Worm (Caenorhabditis elegans) whole organism, young adult: ENCODE data around the gene F36H5.12.

Experiments used
- ama-1 ChIP-seq, 3 experiments: fragments of 150-350 bp in 1 of 3; sonication (generic microtip) in 2 of 3; optimal IDR thresholded peaks; 2 replicates each; lab custom pipeline; 2014 to 2018; ENCODE audit warnings: missing biosample characterization in 2 of 3, missing genetic modification characterization in 2 of 3, missing genetic modification reagents in 2 of 3
- unc-62 ChIP-seq: fragments of 150-350 bp; optimal IDR thresholded peaks from 2 replicates; lab custom pipeline; 2014; ENCODE audit warnings: missing biosample characterization, missing genetic modification reagents, missing genetic modification characterization

DNA sequence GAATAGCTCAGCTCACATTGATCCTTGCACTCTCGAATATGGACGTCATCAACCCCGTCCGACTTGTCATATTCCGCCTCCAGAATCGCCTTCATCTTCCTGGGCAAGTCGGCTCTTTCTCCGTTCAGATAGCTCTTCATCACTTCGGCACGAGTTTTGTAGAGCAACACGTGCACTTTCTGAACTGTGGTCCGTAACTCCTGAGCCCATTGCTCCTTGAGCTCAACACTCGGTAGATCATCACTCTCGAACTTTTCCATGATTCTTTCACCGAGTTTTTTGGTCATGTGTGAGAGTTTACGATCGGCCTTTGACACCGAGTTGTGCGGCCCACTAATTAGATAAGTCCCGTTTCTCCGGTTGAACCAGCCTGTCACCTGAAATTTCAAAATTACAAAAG, 7.5 kb upstream of the F36H5.12 start:
- TF ChIP-seq unc-62 (no peak), ama-1 (optimal IDR thresholded peaks at IDR 0.05; lab: Kevin White, UChicago) (no peak), ama-1 (GFP tag; optimal IDR thresholded peaks at IDR 0.05; lab: Kevin White, UChicago) (no peak)
